Worm (Caenorhabditis elegans) whole organism, L3 larva: ENCODE data around the gene fbxa-10.

ENCODE experiments used
- lin-39 ChIP-seq: fragments of 150-350 bp; optimal IDR thresholded peaks from 2 replicates; lab custom pipeline; 2018; ENCODE audit warnings: missing biosample characterization, missing genetic modification reagents, missing genetic modification characterization
- nhr-237 ChIP-seq: fragments of 150-350 bp; optimal IDR thresholded peaks from 2 replicates; lab custom pipeline; 2014; ENCODE audit warnings: missing biosample characterization, missing genetic modification characterization
- unc-62 ChIP-seq: fragments of 150-350 bp; sonication (generic microtip); optimal IDR thresholded peaks from 4 replicates; lab custom pipeline; 2014; ENCODE audit warnings: missing biosample characterization, missing genetic modification reagents, missing genetic modification characterization
- ztf-11 ChIP-seq: fragments of 150-350 bp; optimal IDR thresholded peaks from 2 replicates; lab custom pipeline; 2014; ENCODE audit warnings: missing biosample characterization, missing genetic modification characterization

DNA sequence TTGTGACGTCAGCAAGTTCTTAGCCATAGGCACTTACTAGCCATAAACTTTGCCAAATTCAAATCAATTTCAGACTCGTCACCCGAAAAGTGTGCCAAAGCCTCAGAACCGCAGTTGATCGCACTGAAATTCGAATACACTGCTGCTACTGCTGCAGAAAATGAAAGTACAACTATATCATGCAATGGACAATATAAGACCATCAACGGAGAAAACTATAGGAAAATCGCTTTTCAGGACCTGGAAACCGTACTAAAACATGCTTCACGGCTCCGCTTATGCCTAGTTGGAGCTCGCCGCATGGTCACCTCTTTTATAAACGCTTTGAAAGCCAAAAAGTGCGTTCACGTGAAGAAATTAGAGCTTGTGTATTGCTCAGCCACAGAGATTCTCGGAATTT, 13.6 kb upstream of the fbxa-10 start, which contains the start of gene fbxa-22:
- TF ChIP-seq nhr-237 (tag; lab: Kevin White, UChicago) (no peak), ztf-11 (tag; lab: Kevin White, UChicago) (no peak), unc-62 (GFP tag; lab: Kevin White, UChicago) (no peak), lin-39 (no peak)
